Fruit fly (Drosophila melanogaster): ENCODE data around the gene amd.

- TF ChIP-seq trh (GFP tag; optimal IDR thresholded peaks at IDR 0.05), result peak; percentile 7
- no peak for TF ChIP-seq pan (optimal IDR thresholded peaks at IDR 0.05)
- TF ChIP-seq pan (GFP tag; optimal IDR thresholded peaks at IDR 0.05 in 1 of 2, IDR thresholded peaks at IDR 0.05 in 1 of 2), result peak in 1 of 2 experiments; percentile 44
- TF ChIP-seq maf-S (GFP tag; optimal IDR thresholded peaks at IDR 0.05), result peak; percentile 56
- TF ChIP-seq ewg (GFP tag; optimal IDR thresholded peaks at IDR 0.05), result peak; percentile 51
- TF ChIP-seq br (optimal IDR thresholded peaks at IDR 0.05), result no peak
- no peak for TF ChIP-seq fd102C (GFP tag; optimal IDR thresholded peaks at IDR 0.05)
- TF ChIP-seq bowl (GFP tag; IDR thresholded peaks at IDR 0.05), result no peak
- peak in 1 of 2 experiments; percentile 23 for TF ChIP-seq Dfd (GFP tag; optimal IDR thresholded peaks at IDR 0.05)
- TF ChIP-seq hb (GFP tag; IDR thresholded peaks at IDR 0.05; ENCODE audit: partially characterized antibody), result no peak
- TF ChIP-seq Doc3 (GFP tag; IDR thresholded peaks at IDR 0.05; ENCODE audit: partially characterized antibody), result no peak
- TF ChIP-seq ro (GFP tag; IDR thresholded peaks at IDR 0.05), result no peak
- peak; percentile 2 for TF ChIP-seq nom (GFP tag; optimal IDR thresholded peaks at IDR 0.05)
Measured at dm6 chr2L:19141435-19142126, 31.6 kb downstream of the amd start.
